Worm (Caenorhabditis elegans) whole organism, L3 larva: ENCODE data around the gene F18A11.5.

Experiments used
- R02D3.7 ChIP-seq: fragments of 150-350 bp; optimal IDR thresholded peaks from 2 replicates; lab custom pipeline; 2014; ENCODE audit warnings: missing biosample characterization, missing genetic modification characterization
- aly-2 ChIP-seq: fragments of 150-350 bp; optimal IDR thresholded peaks from 2 replicates; lab custom pipeline; 2014; ENCODE audit warnings: missing biosample characterization, missing genetic modification characterization
- eor-1 ChIP-seq, 2 experiments: fragments of 150-350 bp; optimal IDR thresholded peaks; 2 replicates each; lab custom pipeline; 2014 to 2018; ENCODE audit warnings: missing biosample characterization in 2 of 2, missing genetic modification characterization in 2 of 2
- fkh-10 ChIP-seq: sonication (generic microtip); optimal IDR thresholded peaks from 2 replicates; lab custom pipeline; 2017; ENCODE audit warnings: missing biosample characterization, missing genetic modification reagents, missing genetic modification characterization
- lin-39 ChIP-seq: fragments of 150-350 bp; optimal IDR thresholded peaks from 2 replicates; lab custom pipeline; 2018; ENCODE audit warnings: missing biosample characterization, missing genetic modification reagents, missing genetic modification characterization
- pha-4 ChIP-seq: fragments of 150-350 bp; optimal IDR thresholded peaks from 2 replicates; lab custom pipeline; 2014; ENCODE audit warnings: missing biosample characterization, missing genetic modification reagents, missing genetic modification characterization
- pqm-1 ChIP-seq: fragments of 150-350 bp; optimal IDR thresholded peaks from 2 replicates; lab custom pipeline; 2017; ENCODE audit warnings: missing biosample characterization, missing genetic modification characterization, inconsistent platforms
- tbx-2 ChIP-seq: sonication (generic microtip); optimal IDR thresholded peaks from 2 replicates; lab custom pipeline; 2016; ENCODE audit warnings: mild to moderate bottlenecking, missing genetic modification characterization, missing compliant biosample characterization
- unc-62 ChIP-seq: fragments of 150-350 bp; sonication (generic microtip); optimal IDR thresholded peaks from 4 replicates; lab custom pipeline; 2014; ENCODE audit warnings: missing biosample characterization, missing genetic modification reagents, missing genetic modification characterization

DNA sequence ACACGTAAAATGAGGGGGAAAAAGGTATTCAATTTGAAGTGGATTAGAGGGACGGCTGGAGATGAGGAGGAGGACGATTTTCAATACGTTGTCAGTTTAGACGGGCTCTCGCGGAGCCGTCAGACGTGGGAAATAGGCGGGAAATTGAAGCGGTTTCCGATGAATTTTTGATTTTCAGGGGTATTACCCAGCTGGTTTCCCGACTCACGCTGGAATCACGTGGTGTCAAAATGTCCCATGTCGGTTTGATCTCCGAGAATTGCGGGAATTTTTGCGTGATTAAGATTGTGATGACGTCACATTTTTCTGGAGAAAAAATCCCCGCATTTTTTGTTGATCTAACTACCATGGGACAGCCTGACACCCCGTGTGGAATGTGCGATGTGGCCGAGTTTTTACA is 1.4 kb downstream of the F18A11.5 start:
- TF ChIP-seq lin-39 (tag; lab: Kevin White, UChicago): no peak
- no peak for TF ChIP-seq fkh-10
- TF ChIP-seq aly-2 (tag; lab: Kevin White, UChicago): no peak
- TF ChIP-seq eor-1 (tag; optimal IDR thresholded peaks at IDR 0.05; lab: Kevin White, UChicago): no peak
- no peak for TF ChIP-seq unc-62 (GFP tag; lab: Kevin White, UChicago)
- TF ChIP-seq pqm-1 (tag; lab: Kevin White, UChicago): no peak
- no peak for TF ChIP-seq tbx-2 (tag; lab: Kevin White, UChicago)
- no peak for TF ChIP-seq R02D3.7 (tag; lab: Kevin White, UChicago)
- TF ChIP-seq pha-4 (tag; lab: Kevin White, UChicago): no peak
